Fruit fly (Drosophila melanogaster): ENCODE data around the gene CG46435.

- TF ChIP-seq CG10348 (GFP tag; IDR thresholded peaks at IDR 0.05), result no peak
- no peak for TF ChIP-seq CG13204 (GFP tag; optimal IDR thresholded peaks at IDR 0.05)
- TF ChIP-seq D1 (tag; optimal IDR thresholded peaks at IDR 0.05), result no peak
- TF ChIP-seq CG8159 (tag; optimal IDR thresholded peaks at IDR 0.05), result no peak
- TF ChIP-seq EcR (GFP tag; optimal IDR thresholded peaks at IDR 0.05), result no peak
Measured at dm6 chr3L:19579346-19579745, 34.4 kb downstream of the CG46435 start.

All from whole organism, pupa.